Worm (Caenorhabditis elegans): ENCODE measurements around the gene coh-3.

ce11 chrV:14460122-14460521 is 2.9 kb downstream of the coh-3 start:
- no peak for TF ChIP-seq C17E4.6 (GFP tag; IDR thresholded peaks at IDR 0.05)
- TF ChIP-seq bed-1 (GFP tag; IDR thresholded peaks at IDR 0.05) = no peak
- no peak for TF ChIP-seq dpff-1 (tag; optimal IDR thresholded peaks at IDR 0.05)
